Fruit fly (Drosophila melanogaster): ENCODE results near the gene CG2930.

CG2930 gene

DNA sequence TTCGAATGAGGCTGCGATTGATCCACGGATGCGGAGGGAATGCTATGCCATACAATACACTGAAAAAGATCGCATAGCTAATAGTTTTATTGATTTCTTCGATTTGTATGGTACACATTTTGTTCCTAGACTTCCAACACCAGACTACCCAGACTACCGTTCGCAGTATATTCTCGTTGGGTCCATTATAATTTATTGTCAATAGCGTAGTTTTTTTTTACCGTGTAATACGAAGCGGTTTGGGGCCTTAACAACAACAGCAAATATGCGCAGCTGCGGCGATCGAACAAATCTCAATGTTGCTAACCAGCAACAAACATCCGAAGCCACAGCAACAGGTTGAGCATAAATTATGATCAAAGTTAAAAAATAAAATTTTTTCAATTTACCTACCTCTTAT, 30.1 kb upstream of the CG2930 start (continued):
- peak; percentile 53 for TF ChIP-seq CG9437 (GFP tag; optimal IDR thresholded peaks at IDR 0.05)
- TF ChIP-seq CG12071 (GFP tag; optimal IDR thresholded peaks at IDR 0.05): peak; percentile 85
- peak; percentile 63 for TF ChIP-seq gsb (GFP tag; IDR thresholded peaks at IDR 0.05)
- TF ChIP-seq CG9727 (GFP tag; optimal IDR thresholded peaks at IDR 0.05): peak; percentile 79
- peak; percentile 65 for TF ChIP-seq CG32767 (GFP tag; IDR thresholded peaks at IDR 0.05)
- TF ChIP-seq dati (GFP tag; IDR thresholded peaks at IDR 0.05): peak; percentile 48; the same call in 1 of the 2 replicates
- peak; percentile 79 for TF ChIP-seq stc (GFP tag; IDR thresholded peaks at IDR 0.05)
- no peak for TF ChIP-seq CG7271 (tag; optimal IDR thresholded peaks at IDR 0.05)
- TF ChIP-seq cato (GFP tag; optimal IDR thresholded peaks at IDR 0.05; ENCODE audit: borderline replicate concordance): peak; percentile 14
- TF ChIP-seq CG12236 (GFP tag; optimal IDR thresholded peaks at IDR 0.05): peak; percentile 76
- TF ChIP-seq NC2β (GFP tag; optimal IDR thresholded peaks at IDR 0.05): peak; percentile 79
- peak; percentile 45 for TF ChIP-seq emc (GFP tag; optimal IDR thresholded peaks at IDR 0.05)
- peak; percentile 85 for TF ChIP-seq unpg (GFP tag; optimal IDR thresholded peaks at IDR 0.05)
- peak; percentile 70 for TF ChIP-seq slp2 (GFP tag; optimal IDR thresholded peaks at IDR 0.05)
- TF ChIP-seq en (GFP tag; optimal IDR thresholded peaks at IDR 0.05): peak; percentile 70
- TF ChIP-seq CG17385 (GFP tag; optimal IDR thresholded peaks at IDR 0.05): peak; percentile 73
- TF ChIP-seq CG18476 (GFP tag; optimal IDR thresholded peaks at IDR 0.05): peak; percentile 63
- no peak for TF ChIP-seq CG14860 (GFP tag; IDR thresholded peaks at IDR 0.05; ENCODE audit: partially characterized antibody)
- peak; percentile 57 for TF ChIP-seq CG6854 (GFP tag; optimal IDR thresholded peaks at IDR 0.05)
- TF ChIP-seq CTCF (GFP tag; optimal IDR thresholded peaks at IDR 0.05): peak; percentile 15
- TF ChIP-seq Hr3 (GFP tag; optimal IDR thresholded peaks at IDR 0.05): peak; percentile 60
- peak; percentile 51 for TF ChIP-seq CG12104 (GFP tag; optimal IDR thresholded peaks at IDR 0.05)
- no peak for TF ChIP-seq Dll (GFP tag; IDR thresholded peaks at IDR 0.05; ENCODE audit: partially characterized antibody)
- TF ChIP-seq CG12744 (GFP tag; optimal IDR thresholded peaks at IDR 0.05): peak; percentile 71
- peak; percentile 80 for TF ChIP-seq CG4424 (GFP tag; optimal IDR thresholded peaks at IDR 0.05)
- peak; percentile 91 for TF ChIP-seq ci (GFP tag; IDR thresholded peaks at IDR 0.05)
- TF ChIP-seq Atf3 (GFP tag; optimal IDR thresholded peaks at IDR 0.05): peak; percentile 59
- TF ChIP-seq Neu2 (GFP tag; optimal IDR thresholded peaks at IDR 0.05; ENCODE audit: borderline replicate concordance): no peak
- TF ChIP-seq H2.0 (GFP tag; IDR thresholded peaks at IDR 0.05): peak; percentile 80
- peak; percentile 69 to 81 for TF ChIP-seq dpn (GFP tag; optimal IDR thresholded peaks at IDR 0.05)
- TF ChIP-seq CG31441 (GFP tag; IDR thresholded peaks at IDR 0.05): peak; percentile 83
- peak; percentile 68 for TF ChIP-seq CG5245 (GFP tag; optimal IDR thresholded peaks at IDR 0.05)
- TF ChIP-seq NFAT (GFP tag; IDR thresholded peaks at IDR 0.05): peak; percentile 85
- TF ChIP-seq Ets65A (GFP tag): peak; percentile 94
- peak; percentile 78 for TF ChIP-seq CG18262 (tag; optimal IDR thresholded peaks at IDR 0.05)
- peak; percentile 63 for TF ChIP-seq D19A (tag; optimal IDR thresholded peaks at IDR 0.05)
- TF ChIP-seq CG6175 (GFP tag; IDR thresholded peaks at IDR 0.05): 0 out of 3 replicates have a peak, but pooled peaks have one; percentile 35
- peak; percentile 62 for TF ChIP-seq gsb-n (tag; optimal IDR thresholded peaks at IDR 0.05)
- TF ChIP-seq Xbp1 (GFP tag; optimal IDR thresholded peaks at IDR 0.05): peak; percentile 76
- TF ChIP-seq sug (tag; optimal IDR thresholded peaks at IDR 0.05): peak; percentile 66
- TF ChIP-seq gcm2 (GFP tag; optimal IDR thresholded peaks at IDR 0.05): peak; percentile 55
- TF ChIP-seq CG10462 (GFP tag; optimal IDR thresholded peaks at IDR 0.05): peak; percentile 40
- peak; percentile 82 for TF ChIP-seq tgo (GFP tag; IDR thresholded peaks at IDR 0.05)
- no peak for TF ChIP-seq pan (optimal IDR thresholded peaks at IDR 0.05)
- peak in 1 of 2 experiments; percentile 80 for TF ChIP-seq pan (GFP tag; optimal IDR thresholded peaks at IDR 0.05 in 1 of 2, IDR thresholded peaks at IDR 0.05 in 1 of 2)
- TF ChIP-seq Taf1 (GFP tag; IDR thresholded peaks at IDR 0.05): peak; percentile 36; the same call in 1 of the 2 replicates
- TF ChIP-seq Ptx1 (GFP tag; IDR thresholded peaks at IDR 0.05): peak; percentile 80
- TF ChIP-seq Myb (GFP tag; optimal IDR thresholded peaks at IDR 0.05): peak; percentile 54
- TF ChIP-seq Trl (optimal IDR thresholded peaks at IDR 0.05): no peak
- peak; percentile 67 for TF ChIP-seq Trl (GFP tag; optimal IDR thresholded peaks at IDR 0.05)
- TF ChIP-seq Optix (GFP tag; IDR thresholded peaks at IDR 0.05): peak; percentile 80
- TF ChIP-seq Mes4 (GFP tag; optimal IDR thresholded peaks at IDR 0.05): peak; percentile 60
- peak; percentile 73 for TF ChIP-seq CG14710 (tag; optimal IDR thresholded peaks at IDR 0.05)

Measured in whole organism, embryonic.